Worm (Caenorhabditis elegans) whole organism, late embryonic: ENCODE data around the gene R09H10.1.

Experiments used
- F13H6.1 ChIP-seq: sonication (generic microtip); optimal IDR thresholded peaks from 2 replicates; lab custom pipeline; 2016; ENCODE audit warnings: missing genetic modification characterization, missing compliant biosample characterization
- ama-1 ChIP-seq: fragments of 150-350 bp; optimal IDR thresholded peaks from 2 replicates; lab custom pipeline; 2014
- ceh-14 ChIP-seq: sonication (generic microtip); optimal IDR thresholded peaks from 2 replicates; lab custom pipeline; 2016; ENCODE audit warnings: missing genotype, missing genetic modification characterization, missing compliant biosample characterization
- ceh-19 ChIP-seq: fragments of 200-800 bp; sonication (Bioruptor generic); optimal IDR thresholded peaks from 2 replicates; lab custom pipeline; 2018; ENCODE audit warnings: mild to moderate bottlenecking, missing genetic modification characterization, missing compliant biosample characterization
- ceh-2 ChIP-seq: sonication (generic microtip); optimal IDR thresholded peaks from 2 replicates; lab custom pipeline; 2016; ENCODE audit warnings: missing genotype, missing genetic modification characterization, missing compliant biosample characterization
- ceh-34 ChIP-seq: sonication (generic microtip); optimal IDR thresholded peaks from 2 replicates; lab custom pipeline; 2016; ENCODE audit warnings: mild to moderate bottlenecking, missing genetic modification characterization, missing compliant biosample characterization
- dmd-4 ChIP-seq: sonication (generic microtip); optimal IDR thresholded peaks from 2 replicates; lab custom pipeline; 2016; ENCODE audit warnings: borderline replicate concordance, missing genetic modification characterization, missing compliant biosample characterization
- elt-2 ChIP-seq: sonication (generic microtip); optimal IDR thresholded peaks from 2 replicates; lab custom pipeline; 2016; ENCODE audit warnings: missing genetic modification reagents, missing genetic modification characterization, missing compliant biosample characterization
- hlh-30 ChIP-seq: sonication (generic microtip); optimal IDR thresholded peaks from 2 replicates; lab custom pipeline; 2017; ENCODE audit warnings: antibody characterized with exemption, missing genetic modification characterization, missing compliant biosample characterization; ENCODE audit not compliant: insufficient read depth

DNA sequence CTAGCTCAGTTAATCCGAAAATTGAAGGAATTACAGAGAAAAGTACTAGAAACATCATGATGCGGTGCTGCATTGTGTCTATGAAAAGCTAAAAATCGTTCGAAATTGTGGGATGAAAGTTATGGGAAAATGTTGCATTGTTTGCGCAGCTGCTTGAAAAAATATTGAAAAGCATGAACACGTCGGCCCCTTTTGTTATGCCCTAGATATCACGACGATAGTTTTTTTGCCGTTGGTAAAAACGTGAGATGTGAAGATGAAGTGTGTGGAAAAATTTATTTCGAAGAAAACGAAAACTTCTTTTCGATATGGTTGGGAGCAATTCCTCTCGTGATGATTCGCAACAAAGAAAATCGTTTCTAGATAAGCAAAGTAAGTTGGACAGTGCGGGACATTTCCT is 9.4 kb upstream of the R09H10.1 start, which contains the start of the genes C43F9.5 and nkb-2:
- no peak for TF ChIP-seq hlh-30 (tag; lab: Kevin White, UChicago)
- no peak for TF ChIP-seq elt-2 (tag; lab: Kevin White, UChicago)
- TF ChIP-seq ceh-19 (GFP tag; lab: Kevin White, UChicago), result no peak
- TF ChIP-seq ceh-14, result no peak
- no peak for TF ChIP-seq F13H6.1 (tag; lab: Kevin White, UChicago)
- no peak for TF ChIP-seq dmd-4 (tag; lab: Kevin White, UChicago)
- no peak for TF ChIP-seq ceh-34 (tag; lab: Kevin White, UChicago)
- TF ChIP-seq ama-1 (lab: Kevin White, UChicago), result no peak
- TF ChIP-seq ceh-2 (tag; lab: Kevin White, UChicago), result no peak
